Worm (Caenorhabditis elegans): ENCODE measurements around the gene kap-1.
A peak's percentile ranks its signal among the peaks of the same experiment; 100 is the strongest.

ce11 chrIII:7305649-7305977, 33.0 kb upstream of the kap-1 start:
- no peak for TF ChIP-seq ztf-4 (tag; optimal IDR thresholded peaks at IDR 0.05)
- no peak for TF ChIP-seq skn-1 (tag; optimal IDR thresholded peaks at IDR 0.05)
- no peak for TF ChIP-seq unc-62 (GFP tag; optimal IDR thresholded peaks at IDR 0.05)
- TF ChIP-seq nhr-76 (tag; optimal IDR thresholded peaks at IDR 0.05) = no peak
- TF ChIP-seq lin-13 (GFP tag; optimal IDR thresholded peaks at IDR 0.05) = no peak
- TF ChIP-seq dsc-1 (tag; optimal IDR thresholded peaks at IDR 0.05) = no peak
- TF ChIP-seq lsy-2 (tag; optimal IDR thresholded peaks at IDR 0.05) = peak in 1 of 2 experiments; percentile 25
- no peak for TF ChIP-seq nhr-28 (tag; optimal IDR thresholded peaks at IDR 0.05)
- TF ChIP-seq nhr-77 (tag; optimal IDR thresholded peaks at IDR 0.05) = no peak
- TF ChIP-seq snpc-4 (tag; optimal IDR thresholded peaks at IDR 0.05) = no peak
- TF ChIP-seq egl-27 (tag; optimal IDR thresholded peaks at IDR 0.05) = no peak
- no peak for TF ChIP-seq pqm-1 (tag; optimal IDR thresholded peaks at IDR 0.05)
- TF ChIP-seq nhr-20 (tag; optimal IDR thresholded peaks at IDR 0.05) = peak; percentile 42
- no peak for TF ChIP-seq fkh-10 (GFP tag; optimal IDR thresholded peaks at IDR 0.05)
